Fruit fly (Drosophila melanogaster) whole organism, embryonic: ENCODE results near the gene CG45081.
A peak's percentile ranks its signal among the peaks of the same experiment; 100 is the strongest.

Experiments used
- Atf3 ChIP-seq: fragments of 200-800 bp; sonication (Bioruptor generic); optimal IDR thresholded peaks from 3 replicates; lab custom pipeline; 2016; ENCODE audit warnings: missing biosample characterization, missing genetic modification characterization
- Bdp1 ChIP-seq: fragments of 200-800 bp; sonication (Bioruptor generic); optimal IDR thresholded peaks from 3 replicates; lab custom pipeline; 2016; ENCODE audit warnings: missing biosample characterization, missing genetic modification characterization
- CG10431 ChIP-seq: fragments of 200-800 bp; sonication (Bioruptor generic); optimal IDR thresholded peaks from 3 replicates; lab custom pipeline; 2018; ENCODE audit warnings: missing biosample characterization, mild to moderate bottlenecking, missing genetic modification characterization
- CG11504 ChIP-seq: fragments of 200-800 bp; sonication (Bioruptor generic); optimal IDR thresholded peaks from 3 replicates; lab custom pipeline; 2019; ENCODE audit warnings: missing biosample characterization, mild to moderate bottlenecking, missing genetic modification characterization, moderate library complexity
- CG12104 ChIP-seq: fragments of 200-800 bp; sonication (Bioruptor generic); optimal IDR thresholded peaks from 3 replicates; lab custom pipeline; 2016; ENCODE audit warnings: missing biosample characterization, missing genetic modification characterization
- CG13296 ChIP-seq: fragments of 200-800 bp; sonication (Bioruptor generic); optimal IDR thresholded peaks from 3 replicates; lab custom pipeline; 2018; ENCODE audit warnings: missing biosample characterization, mild to moderate bottlenecking, missing genetic modification characterization
- CG14860 ChIP-seq: fragments of 200-800 bp; sonication (Bioruptor generic); IDR thresholded peaks from 3 replicates; pipeline ENCODE4 v1.3.6; 2022; ENCODE audit warnings: missing biosample characterization, missing genetic modification characterization; ENCODE audit not compliant: partially characterized antibody
- CG15269 ChIP-seq: fragments of 200-800 bp; sonication (Bioruptor generic); optimal IDR thresholded peaks from 2 replicates; lab custom pipeline; 2018; ENCODE audit warnings: missing biosample characterization, mild to moderate bottlenecking, missing genetic modification characterization, moderate library complexity
- CG1602 ChIP-seq: fragments of 200-800 bp; sonication (Bioruptor generic); optimal IDR thresholded peaks from 3 replicates; lab custom pipeline; 2016; ENCODE audit warnings: missing biosample characterization, missing genetic modification characterization
- CG17328 ChIP-seq: fragments of 200-800 bp; sonication (Bioruptor generic); IDR thresholded peaks from 2 replicates; pipeline ENCODE4 v1.3.6; 2022; ENCODE audit warnings: missing biosample characterization, missing genetic modification characterization
- CG1832 ChIP-seq: fragments of 200-800 bp; sonication (Bioruptor generic); optimal IDR thresholded peaks from 2 replicates; lab custom pipeline; 2017; ENCODE audit warnings: missing biosample characterization, mild to moderate bottlenecking, missing genetic modification characterization, inconsistent platforms
- CG18599 ChIP-seq: fragments of 200-800 bp; sonication (Bioruptor generic); optimal IDR thresholded peaks from 3 replicates; lab custom pipeline; 2017; ENCODE audit warnings: missing biosample characterization, missing genetic modification characterization, mild to moderate bottlenecking, moderate library complexity, missing genetic modification reagents
- CG31388 ChIP-seq: fragments of 200-800 bp; sonication (Bioruptor generic); optimal IDR thresholded peaks from 2 replicates; lab custom pipeline; 2016; ENCODE audit warnings: missing biosample characterization, missing genetic modification characterization
- CG3163 ChIP-seq: fragments of 200-800 bp; sonication (Bioruptor generic); optimal IDR thresholded peaks from 3 replicates; lab custom pipeline; 2016; ENCODE audit warnings: missing biosample characterization, missing genetic modification characterization
- CG33213 ChIP-seq: fragments of 200-800 bp; sonication (Bioruptor generic); optimal IDR thresholded peaks from 3 replicates; lab custom pipeline; 2016; ENCODE audit warnings: missing biosample characterization, missing genetic modification characterization
- CG4360 ChIP-seq: fragments of 200-800 bp; sonication (Bioruptor generic); IDR thresholded peaks from 2 replicates; pipeline ENCODE4 v1.3.6; 2022; ENCODE audit warnings: missing biosample characterization, missing genetic modification characterization
- CG4404 ChIP-seq: fragments of 200-800 bp; sonication (Bioruptor generic); IDR thresholded peaks from 2 replicates; pipeline ENCODE4 v1.3.6; 2022; ENCODE audit warnings: missing biosample characterization, missing genetic modification characterization
- CG4854 ChIP-seq: fragments of 200-800 bp; sonication (Bioruptor generic); optimal IDR thresholded peaks from 2 replicates; lab custom pipeline; 2016; ENCODE audit warnings: missing biosample characterization, missing genetic modification characterization, inconsistent platforms
- CG7839 ChIP-seq: fragments of 200-800 bp; sonication (Bioruptor generic); optimal IDR thresholded peaks from 3 replicates; lab custom pipeline; 2018; ENCODE audit warnings: missing biosample characterization, mild to moderate bottlenecking, missing genetic modification characterization, moderate library complexity
- CG9437 ChIP-seq: fragments of 200-800 bp; sonication (Bioruptor generic); optimal IDR thresholded peaks from 2 replicates; lab custom pipeline; 2018; ENCODE audit warnings: missing biosample characterization, mild to moderate bottlenecking, missing genetic modification characterization
- CTCF ChIP-seq: fragments of 200-800 bp; sonication (Bioruptor generic); optimal IDR thresholded peaks from 2 replicates; lab custom pipeline; 2017; ENCODE audit warnings: missing biosample characterization, mild to moderate bottlenecking, missing genetic modification characterization, moderate library complexity
- D19A ChIP-seq: fragments of 200-800 bp; optimal IDR thresholded peaks from 3 replicates; lab custom pipeline; 2019; ENCODE audit warnings: missing biosample characterization, mild to moderate bottlenecking, missing genetic modification characterization, moderate library complexity
- Dbx ChIP-seq: fragments of 200-800 bp; sonication (Bioruptor generic); IDR thresholded peaks from 3 replicates; pipeline ENCODE4 v1.3.6; 2022; ENCODE audit warnings: missing biosample characterization, missing genetic modification characterization
- Dll ChIP-seq: fragments of 200-800 bp; sonication (Bioruptor generic); IDR thresholded peaks from 4 replicates; pipeline ENCODE4 v1.3.6; 2022; ENCODE audit warnings: missing biosample characterization, missing genetic modification characterization; ENCODE audit not compliant: partially characterized antibody
- Drgx ChIP-seq: fragments of 200-800 bp; sonication (Bioruptor generic); IDR thresholded peaks from 2 replicates; pipeline ENCODE4 v1.3.6; 2022; ENCODE audit warnings: missing biosample characterization, missing genetic modification characterization
- Elba2 ChIP-seq: fragments of 200-800 bp; sonication (Bioruptor generic); optimal IDR thresholded peaks from 3 replicates; lab custom pipeline; 2016; ENCODE audit warnings: missing biosample characterization, missing genetic modification characterization
- HLHmδ ChIP-seq: fragments of 200-800 bp; sonication (Bioruptor generic); optimal IDR thresholded peaks from 2 replicates; lab custom pipeline; 2018; ENCODE audit warnings: missing biosample characterization, mild to moderate bottlenecking, missing genetic modification characterization, moderate library complexity
- Hand ChIP-seq: fragments of 200-800 bp; sonication (Bioruptor generic); optimal IDR thresholded peaks from 2 replicates; lab custom pipeline; 2017; ENCODE audit warnings: mild to moderate bottlenecking, missing biosample characterization, missing genetic modification reagents, missing genetic modification characterization
- HmgZ ChIP-seq: fragments of 200-800 bp; sonication (Bioruptor generic); optimal IDR thresholded peaks from 2 replicates; lab custom pipeline; 2018; ENCODE audit warnings: missing biosample characterization, mild to moderate bottlenecking, missing genetic modification characterization
- MTF-1 ChIP-seq: fragments of 200-800 bp; sonication (Bioruptor generic); optimal IDR thresholded peaks from 2 replicates; lab custom pipeline; 2018; ENCODE audit warnings: missing biosample characterization, mild to moderate bottlenecking, missing genetic modification characterization, borderline replicate concordance
- Mrtf ChIP-seq: fragments of 200-800 bp; sonication (Bioruptor generic); IDR thresholded peaks from 3 replicates; pipeline ENCODE4 v1.3.6; 2022; ENCODE audit warnings: missing biosample characterization, missing genetic modification characterization
- NfI ChIP-seq: fragments of 200-800 bp; sonication (Bioruptor generic); optimal IDR thresholded peaks from 3 replicates; lab custom pipeline; 2018; ENCODE audit warnings: missing biosample characterization, mild to moderate bottlenecking, missing genetic modification characterization, moderate library complexity
- PHDP ChIP-seq: fragments of 200-800 bp; sonication (Bioruptor generic); optimal IDR thresholded peaks from 3 replicates; lab custom pipeline; 2018; ENCODE audit warnings: missing biosample characterization, mild to moderate bottlenecking, missing genetic modification characterization, moderate library complexity
- Scr ChIP-seq: fragments of 200-800 bp; sonication (Bioruptor generic); IDR thresholded peaks from 2 replicates; pipeline ENCODE4 v1.3.6; 2022; ENCODE audit warnings: missing biosample characterization, missing genetic modification characterization; ENCODE audit not compliant: partially characterized antibody
- Sry-δ ChIP-seq: fragments of 200-800 bp; sonication (Bioruptor generic); optimal IDR thresholded peaks from 2 replicates; lab custom pipeline; 2016; ENCODE audit warnings: missing biosample characterization, missing genetic modification characterization
- az2 ChIP-seq: fragments of 200-800 bp; sonication (Bioruptor generic); optimal IDR thresholded peaks from 3 replicates; lab custom pipeline; 2016; ENCODE audit warnings: missing biosample characterization, missing genetic modification characterization
- cad ChIP-seq: fragments of >200 bp; optimal IDR thresholded peaks from 2 replicates; lab custom pipeline; 2017; ENCODE audit warnings: missing biosample characterization, missing genetic modification characterization
- chn ChIP-seq: fragments of 200-800 bp; sonication (Bioruptor generic); optimal IDR thresholded peaks from 2 replicates; lab custom pipeline; 2016; ENCODE audit warnings: missing biosample characterization, missing genetic modification characterization
- dimm ChIP-seq: fragments of 200-800 bp; sonication (Bioruptor generic); IDR thresholded peaks from 2 replicates; pipeline ENCODE4 v1.3.6; 2022; ENCODE audit warnings: missing biosample characterization, missing genetic modification characterization
- eve ChIP-seq, 2 experiments: fragments of >200 bp; optimal IDR thresholded peaks; 2 replicates each; lab custom pipeline; 2017; ENCODE audit warnings: missing biosample characterization in 2 of 2, missing genetic modification characterization in 2 of 2
- exex ChIP-seq: fragments of 200-800 bp; sonication (Bioruptor generic); optimal IDR thresholded peaks from 4 replicates; lab custom pipeline; 2018; ENCODE audit warnings: missing biosample characterization, mild to moderate bottlenecking, missing genetic modification characterization, moderate library complexity
- kni ChIP-seq: fragments of 200-800 bp; sonication (Bioruptor generic); optimal IDR thresholded peaks from 3 replicates; lab custom pipeline; 2017; ENCODE audit warnings: mild to moderate bottlenecking, missing biosample characterization, missing genetic modification reagents, missing genetic modification characterization
- nau ChIP-seq: fragments of 200-800 bp; sonication (Bioruptor generic); optimal IDR thresholded peaks from 3 replicates; lab custom pipeline; 2017; ENCODE audit warnings: missing biosample characterization, mild to moderate bottlenecking, missing genetic modification characterization, missing genetic modification reagents
- onecut ChIP-seq: fragments of 200-800 bp; sonication (Bioruptor generic); IDR thresholded peaks from 2 replicates; pipeline ENCODE4 v1.3.6; 2022; ENCODE audit warnings: missing biosample characterization, missing genetic modification characterization
- phol ChIP-seq: fragments of 200-800 bp; sonication (Bioruptor generic); optimal IDR thresholded peaks from 3 replicates; lab custom pipeline; 2018; ENCODE audit warnings: missing biosample characterization, mild to moderate bottlenecking, missing genetic modification characterization, moderate library complexity
- rib ChIP-seq: fragments of 200-800 bp; sonication (Bioruptor generic); IDR thresholded peaks from 2 replicates; pipeline ENCODE4 v1.3.6; 2022; ENCODE audit warnings: missing biosample characterization, missing genetic modification characterization
- vvl ChIP-seq: fragments of 200-800 bp; sonication (Bioruptor generic); IDR thresholded peaks from 2 replicates; pipeline ENCODE4 v1.3.6; 2022; ENCODE audit warnings: missing biosample characterization, missing genetic modification characterization
- zen ChIP-seq: fragments of 200-800 bp; sonication (Bioruptor generic); optimal IDR thresholded peaks from 3 replicates; lab custom pipeline; 2018; ENCODE audit warnings: missing biosample characterization, mild to moderate bottlenecking, missing genetic modification characterization, moderate library complexity

CG45081 gene

DNA sequence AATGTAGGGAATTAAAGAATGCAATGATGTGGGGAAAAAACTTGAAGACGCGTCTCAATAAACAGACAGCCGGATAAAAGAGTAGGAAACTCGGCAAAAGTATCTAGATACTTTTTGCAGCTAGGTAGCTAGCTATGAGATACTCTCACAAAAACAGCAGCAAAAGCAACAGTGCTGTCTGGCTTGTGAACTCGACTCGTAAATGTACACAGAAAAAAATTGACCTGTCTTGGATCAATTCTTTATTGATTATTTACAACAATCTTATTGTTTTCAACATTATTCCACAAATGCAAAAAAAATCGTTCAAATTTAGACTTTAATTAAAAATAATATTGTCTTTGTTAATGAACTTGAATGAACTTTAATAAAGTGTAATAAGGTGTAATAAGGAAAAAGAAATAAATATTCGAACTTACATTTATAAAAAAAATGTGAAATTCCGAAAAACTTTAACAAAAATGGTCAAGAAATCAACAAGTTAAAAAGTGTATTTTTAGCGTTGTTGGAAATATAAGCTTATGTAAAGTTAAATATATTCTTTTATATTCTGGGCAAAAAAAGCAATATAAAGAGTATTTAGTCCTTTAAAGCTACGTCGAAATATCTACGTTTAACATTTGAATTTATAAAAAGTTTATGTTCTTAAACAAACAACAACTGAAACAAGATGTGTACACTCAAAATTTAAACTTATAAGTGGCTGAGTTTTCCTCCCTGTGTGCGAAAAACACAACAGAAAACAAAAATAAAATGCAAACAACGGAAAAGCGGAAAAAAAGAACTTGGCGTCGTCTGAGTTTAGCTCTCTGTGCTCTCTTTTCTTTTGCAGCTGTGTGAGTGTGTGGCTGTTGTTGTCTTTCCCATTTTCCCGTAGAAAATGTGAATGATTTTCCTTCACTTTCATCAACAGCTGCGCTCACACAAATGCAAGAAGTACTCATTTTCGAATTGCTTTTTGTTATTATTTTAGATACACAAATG lies 31.8 kb upstream of the CG45081 start (continued):
- TF ChIP-seq CG4854 (GFP tag; lab: Kevin White, UChicago) (no peak), MTF-1 (GFP tag; lab: Kevin White, UChicago) (no peak), CG11504 (tag; lab: Kevin White, UChicago) (peak; percentile 22), CG10431 (GFP tag; lab: Kevin White, UChicago) (no peak), CG1832 (no peak), PHDP (tag; lab: Kevin White, UChicago) (peak; percentile 14), Hand (GFP tag; lab: Kevin White, UChicago) (no peak), CG4360 (GFP tag; lab: Robert Waterston, UW) (peak; percentile 58; the same call in 1 of the 2 replicates), CG13296 (GFP tag; lab: Kevin White, UChicago) (no peak), Dbx (GFP tag; lab: Robert Waterston, UW) (no peak), rib (GFP tag; lab: Robert Waterston, UW) (no peak), HLHmδ (GFP tag; lab: Kevin White, UChicago) (no peak), NfI (GFP tag; lab: Kevin White, UChicago) (no peak), CTCF (no peak), Sry-δ (GFP tag; lab: Kevin White, UChicago) (no peak), eve (GFP tag; optimal IDR thresholded peaks at IDR 0.05; lab: Kevin White, UChicago) (peak in 1 of 2 experiments; percentile 52), CG1602 (no peak), az2 (GFP tag; lab: Kevin White, UChicago) (no peak), CG14860 (GFP tag; lab: Robert Waterston, UW) (no peak), Drgx (GFP tag; lab: Robert Waterston, UW) (peak; percentile 74), CG7839 (tag; lab: Kevin White, UChicago) (peak; percentile 25), vvl (GFP tag; lab: Robert Waterston, UW) (no peak), exex (tag; lab: Kevin White, UChicago) (no peak), CG18599 (GFP tag; lab: Kevin White, UChicago) (no peak), Bdp1 (GFP tag; lab: Kevin White, UChicago) (no peak), CG9437 (GFP tag; lab: Kevin White, UChicago) (peak; percentile 19), zen (tag; lab: Kevin White, UChicago) (no peak), Atf3 (no peak), CG17328 (GFP tag; lab: Robert Waterston, UW) (no peak), cad (GFP tag; lab: Kevin White, UChicago) (no peak), chn (GFP tag; lab: Kevin White, UChicago) (no peak), phol (tag; lab: Kevin White, UChicago) (peak; percentile 34), onecut (no peak), CG3163 (GFP tag; lab: Kevin White, UChicago) (no peak), kni (GFP tag; lab: Kevin White, UChicago) (no peak), CG4404 (GFP tag; lab: Robert Waterston, UW) (no peak), D19A (tag; lab: Kevin White, UChicago) (peak; percentile 35), dimm (no peak), nau (no peak), Mrtf (GFP tag; lab: Robert Waterston, UW) (no peak), CG12104 (GFP tag; lab: Kevin White, UChicago) (no peak), Dll (no peak), CG31388 (GFP tag; lab: Kevin White, UChicago) (no peak), Scr (GFP tag; lab: Robert Waterston, UW) (no peak), CG15269 (no peak), Elba2 (no peak), HmgZ (tag; lab: Kevin White, UChicago) (no peak), CG33213 (no peak)
